Worm (Caenorhabditis elegans) whole organism, mixed stage, embryonic: ENCODE measurements around the gene F16B4.2.

Experiments
- elt-3 ChIP-seq: fragments of 150-350 bp; optimal IDR thresholded peaks from 2 replicates; lab custom pipeline; 2014; ENCODE audit warnings: missing biosample characterization, missing genetic modification characterization
- lsy-2 ChIP-seq: fragments of 150-350 bp; optimal IDR thresholded peaks from 2 replicates; lab custom pipeline; 2014; ENCODE audit warnings: missing biosample characterization, missing genetic modification characterization
- mab-5 ChIP-seq: fragments of 150-350 bp; optimal IDR thresholded peaks from 2 replicates; lab custom pipeline; 2014; ENCODE audit warnings: missing biosample characterization, missing genetic modification characterization
- nhr-237 ChIP-seq: fragments of 150-350 bp; optimal IDR thresholded peaks from 2 replicates; lab custom pipeline; 2014; ENCODE audit warnings: missing biosample characterization, missing genetic modification characterization
- snpc-4 ChIP-seq: fragments of 150-350 bp; optimal IDR thresholded peaks from 2 replicates; lab custom pipeline; 2014; ENCODE audit warnings: missing biosample characterization, missing genetic modification characterization
- unc-120 ChIP-seq: sonication (generic microtip); optimal IDR thresholded peaks from 2 replicates; lab custom pipeline; 2017; ENCODE audit warnings: missing genetic modification characterization, missing compliant biosample characterization; ENCODE audit not compliant: poor library complexity, severe bottlenecking
- unc-62 ChIP-seq: fragments of 150-350 bp; optimal IDR thresholded peaks from 2 replicates; lab custom pipeline; 2014; ENCODE audit warnings: missing biosample characterization, missing genetic modification reagents, missing genetic modification characterization
- ztf-11 ChIP-seq: fragments of 150-350 bp; optimal IDR thresholded peaks from 2 replicates; lab custom pipeline; 2014; ENCODE audit warnings: missing biosample characterization, missing genetic modification characterization

DNA sequence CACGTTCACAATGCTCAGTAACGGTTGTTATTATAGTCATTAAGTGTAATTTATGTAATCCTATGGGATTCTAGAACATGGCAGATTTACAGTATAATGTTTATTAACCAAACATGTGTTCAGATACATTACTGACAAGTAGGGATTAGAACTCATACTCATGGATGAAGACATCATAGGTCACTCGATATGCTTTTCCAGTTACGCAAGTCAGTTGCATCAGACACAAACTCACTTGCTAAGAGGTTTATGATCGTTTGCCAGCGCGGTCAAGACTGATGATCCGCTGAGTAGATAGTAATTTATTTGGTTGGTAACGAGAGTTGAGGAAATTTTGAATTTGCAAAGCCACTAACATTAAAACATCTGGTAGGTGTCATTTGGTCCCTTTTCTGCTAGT is 26.2 kb upstream of the F16B4.2 start:
- TF ChIP-seq snpc-4 (tag; lab: Kevin White, UChicago) = no peak
- TF ChIP-seq unc-120 = no peak
- TF ChIP-seq ztf-11 = no peak
- no peak for TF ChIP-seq nhr-237 (tag; lab: Kevin White, UChicago)
- TF ChIP-seq mab-5 (tag; lab: Kevin White, UChicago) = no peak
- TF ChIP-seq unc-62 (GFP tag; lab: Kevin White, UChicago) = no peak
- TF ChIP-seq lsy-2 (tag; lab: Kevin White, UChicago) = no peak
- no peak for TF ChIP-seq elt-3 (tag; lab: Kevin White, UChicago)
